ENCODE assay signal across 7 fruit fly cellular contexts in genomic region chr3L:18114038-18114926, dm6.
TF ChIP-seq lines count a peak whose summit lies in the region.

No protein-coding gene starts in this region.

- TF ChIP-seq CTCF in S2 (optimal IDR thresholded peaks at IDR 0.05; lab: Kevin White, UChicago) = peak; percentile 40 to 51
- peak; percentile 96 for TF ChIP-seq CTCF in whole organism, embryonic (GFP tag; optimal IDR thresholded peaks at IDR 0.05; lab: Kevin White, UChicago)

TF ChIP-seq in Kc167, 6 proteins besides CTCF, POLR2A, EP300 and RAD21:
- TF ChIP-seq h (optimal IDR thresholded peaks at IDR 0.05; lab: Kevin White, UChicago) (peak; percentile 90), psq (optimal IDR thresholded peaks at IDR 0.05; lab: Kevin White, UChicago) (no peak)

TF ChIP-seq in whole organism, adult, 20 proteins besides CTCF, POLR2A, EP300 and RAD21 (continues in another document):
- no peak for TF ChIP-seq kay (GFP tag; lab: Kevin White, UChicago; ENCODE audit: borderline replicate concordance)
- no peak for TF ChIP-seq CG5204 (GFP tag; optimal IDR thresholded peaks at IDR 0.05; lab: Kevin White, UChicago)
- TF ChIP-seq CG12768 (GFP tag; optimal IDR thresholded peaks at IDR 0.05; lab: Kevin White, UChicago) = peak; percentile 64
- peak; percentile 13 for TF ChIP-seq Hr96 (GFP tag; optimal IDR thresholded peaks at IDR 0.05; lab: Kevin White, UChicago)
- peak; percentile 37 for TF ChIP-seq pad (GFP tag; optimal IDR thresholded peaks at IDR 0.05; lab: Kevin White, UChicago)
- TF ChIP-seq Crg-1 (GFP tag; optimal IDR thresholded peaks at IDR 0.05; lab: Kevin White, UChicago) = peak; percentile 52
- peak; percentile 75 for TF ChIP-seq CG11617 (GFP tag; optimal IDR thresholded peaks at IDR 0.05; lab: Kevin White, UChicago)
- no peak for TF ChIP-seq toe (GFP tag; optimal IDR thresholded peaks at IDR 0.05; lab: Kevin White, UChicago)
- TF ChIP-seq Clk (GFP tag; optimal IDR thresholded peaks at IDR 0.05; lab: Kevin White, UChicago) = no peak
- TF ChIP-seq CG7101 (tag; optimal IDR thresholded peaks at IDR 0.05; lab: Kevin White, UChicago) = peak; percentile 52
- peak; percentile 79 for TF ChIP-seq bab1 (GFP tag; optimal IDR thresholded peaks at IDR 0.05; lab: Kevin White, UChicago)
- no peak for TF ChIP-seq CG1620 (GFP tag; optimal IDR thresholded peaks at IDR 0.05; lab: Kevin White, UChicago)
- no peak for TF ChIP-seq tj (GFP tag; optimal IDR thresholded peaks at IDR 0.05; lab: Kevin White, UChicago)
- TF ChIP-seq cnc (optimal IDR thresholded peaks at IDR 0.05; lab: Kevin White, UChicago) = peak; percentile 31 to 85
- TF ChIP-seq CG14711 (tag; optimal IDR thresholded peaks at IDR 0.05; lab: Kevin White, UChicago) = peak; percentile 45
- TF ChIP-seq ovo (GFP tag; optimal IDR thresholded peaks at IDR 0.05; lab: Kevin White, UChicago) = no peak
- TF ChIP-seq CG33017 (tag; optimal IDR thresholded peaks at IDR 0.05; lab: Kevin White, UChicago) = peak; percentile 64
- TF ChIP-seq CG7045 (GFP tag; optimal IDR thresholded peaks at IDR 0.05; lab: Kevin White, UChicago) = no peak

TF ChIP-seq in whole organism, embryonic, 481 proteins besides CTCF, POLR2A, EP300 and RAD21 (continues in another document):
- TF ChIP-seq CG17802 (tag; optimal IDR thresholded peaks at IDR 0.05; lab: Kevin White, UChicago) (no peak), mirr (GFP tag; optimal IDR thresholded peaks at IDR 0.05; lab: Kevin White, UChicago) (peak; percentile 31), CG10543 (GFP tag; optimal IDR thresholded peaks at IDR 0.05; lab: Kevin White, UChicago) (peak; percentile 68), CG32532 (GFP tag; IDR thresholded peaks at IDR 0.05; lab: Robert Waterston, UW) (peak; percentile 77), amos (GFP tag; IDR thresholded peaks at IDR 0.05; lab: Robert Waterston, UW; ENCODE audit: partially characterized antibody) (no peak; the same call in 1 of the 2 replicates), HLH4C (GFP tag; IDR thresholded peaks at IDR 0.05; lab: Robert Waterston, UW; ENCODE audit: partially characterized antibody) (peak; percentile 15; the same call in 1 of the 3 replicates), CG17361 (GFP tag; IDR thresholded peaks at IDR 0.05; lab: Robert Waterston, UW) (peak; percentile 80; the same call in 2 of the 3 replicates), schlank (tag; optimal IDR thresholded peaks at IDR 0.05; lab: Kevin White, UChicago) (no peak), CG18619 (GFP tag; optimal IDR thresholded peaks at IDR 0.05; lab: Kevin White, UChicago) (peak; percentile 15), CG2129 (GFP tag; IDR thresholded peaks at IDR 0.05; lab: Robert Waterston, UW; ENCODE audit: partially characterized antibody) (no peak), Sry-δ (GFP tag; optimal IDR thresholded peaks at IDR 0.05; lab: Kevin White, UChicago) (peak; percentile 24), Drgx (GFP tag; IDR thresholded peaks at IDR 0.05; lab: Robert Waterston, UW) (peak; percentile 13; the same call in 1 of the 2 replicates), crc (GFP tag; optimal IDR thresholded peaks at IDR 0.05; lab: Kevin White, UChicago) (no peak), ftz-f1 (GFP tag; optimal IDR thresholded peaks at IDR 0.05; lab: Kevin White, UChicago) (peak; percentile 61), Atf-2 (GFP tag; optimal IDR thresholded peaks at IDR 0.05; lab: Kevin White, UChicago) (no peak), CG1529 (GFP tag; optimal IDR thresholded peaks at IDR 0.05; lab: Kevin White, UChicago) (peak; percentile 53)

TF ChIP-seq in whole organism, prepupa, 60 proteins besides CTCF, POLR2A, EP300 and RAD21 (continues in another document):
- TF ChIP-seq CG8119 (GFP tag; IDR thresholded peaks at IDR 0.05; lab: Robert Waterston, UW) (no peak), Ets96B (tag; optimal IDR thresholded peaks at IDR 0.05; lab: Kevin White, UChicago) (peak; percentile 51), dsx (GFP tag; optimal IDR thresholded peaks at IDR 0.05; lab: Kevin White, UChicago; ENCODE audit: poor library complexity, severe bottlenecking) (peak; percentile 18), Hr4 (GFP tag; optimal IDR thresholded peaks at IDR 0.05; lab: Kevin White, UChicago) (peak; percentile 42), fkh (GFP tag; optimal IDR thresholded peaks at IDR 0.05; lab: Kevin White, UChicago) (no peak), CG1621 (tag; optimal IDR thresholded peaks at IDR 0.05; lab: Kevin White, UChicago) (no peak), lz (GFP tag; optimal IDR thresholded peaks at IDR 0.05; lab: Kevin White, UChicago) (peak; percentile 45), CG6163 (GFP tag; IDR thresholded peaks at IDR 0.05; lab: Robert Waterston, UW) (peak; percentile 62; the same call in 1 of the 3 replicates), Sox14 (GFP tag; optimal IDR thresholded peaks at IDR 0.05; lab: Kevin White, UChicago) (peak; percentile 39), CG32006 (GFP tag; optimal IDR thresholded peaks at IDR 0.05; lab: Kevin White, UChicago) (peak; percentile 66), CG6808 (GFP tag; optimal IDR thresholded peaks at IDR 0.05; lab: Kevin White, UChicago) (peak; percentile 43), salr (GFP tag; optimal IDR thresholded peaks at IDR 0.05; lab: Kevin White, UChicago) (peak in 1 of 2 experiments; percentile 4), achi (GFP tag; optimal IDR thresholded peaks at IDR 0.05; lab: Kevin White, UChicago) (peak; percentile 61), CG8632 (GFP tag; optimal IDR thresholded peaks at IDR 0.05; lab: Kevin White, UChicago) (peak; percentile 71), acj6 (GFP tag; optimal IDR thresholded peaks at IDR 0.05; lab: Kevin White, UChicago) (peak; percentile 57), CG11294 (GFP tag; IDR thresholded peaks at IDR 0.05; lab: Robert Waterston, UW) (no peak), Lpt (GFP tag; optimal IDR thresholded peaks at IDR 0.05; lab: Kevin White, UChicago) (peak; percentile 14), OdsH (GFP tag; optimal IDR thresholded peaks at IDR 0.05; lab: Kevin White, UChicago) (peak; percentile 49)

TF ChIP-seq in whole organism, pupa, 21 proteins besides CTCF, POLR2A, EP300 and RAD21:
- TF ChIP-seq CG13204 (GFP tag; optimal IDR thresholded peaks at IDR 0.05; lab: Kevin White, UChicago) (no peak), CG10348 (GFP tag; IDR thresholded peaks at IDR 0.05; lab: Robert Waterston, UW) (no peak), CG15710 (tag; optimal IDR thresholded peaks at IDR 0.05; lab: Kevin White, UChicago) (peak; percentile 71), CG9948 (tag; optimal IDR thresholded peaks at IDR 0.05; lab: Kevin White, UChicago) (peak; percentile 63), CG8301 (tag; optimal IDR thresholded peaks at IDR 0.05; lab: Kevin White, UChicago) (peak; percentile 50), Pif1B (GFP tag; optimal IDR thresholded peaks at IDR 0.05; lab: Kevin White, UChicago) (peak; percentile 36), Snoo (tag; optimal IDR thresholded peaks at IDR 0.05; lab: Kevin White, UChicago) (no peak), CG4496 (GFP tag; IDR thresholded peaks at IDR 0.05; lab: Robert Waterston, UW) (no peak; the same call in 1 of the 3 replicates), rn (GFP tag; IDR thresholded peaks at IDR 0.05; lab: Robert Waterston, UW) (no peak), CG32121 (GFP tag; IDR thresholded peaks at IDR 0.05; lab: Robert Waterston, UW) (peak; percentile 33; the same call in 1 of the 2 replicates), CG8159 (tag; optimal IDR thresholded peaks at IDR 0.05; lab: Kevin White, UChicago) (peak; percentile 73), Ets98B (GFP tag; IDR thresholded peaks at IDR 0.05; lab: Robert Waterston, UW) (peak; percentile 27; the same call in 1 of the 2 replicates), EcR (GFP tag; optimal IDR thresholded peaks at IDR 0.05; lab: Kevin White, UChicago) (no peak), gl (tag; optimal IDR thresholded peaks at IDR 0.05; lab: Kevin White, UChicago) (no peak), fd96Ca (GFP tag; IDR thresholded peaks at IDR 0.05; lab: Robert Waterston, UW) (no peak), CG34367 (tag; optimal IDR thresholded peaks at IDR 0.05; lab: Kevin White, UChicago) (peak; percentile 35), CG12605 (GFP tag; IDR thresholded peaks at IDR 0.05; lab: Robert Waterston, UW) (no peak), D1 (tag; optimal IDR thresholded peaks at IDR 0.05; lab: Kevin White, UChicago) (peak; percentile 71), Pif1A (GFP tag; optimal IDR thresholded peaks at IDR 0.05; lab: Kevin White, UChicago) (no peak), CG17806 (tag; optimal IDR thresholded peaks at IDR 0.05; lab: Kevin White, UChicago) (peak; percentile 71), CG14655 (GFP tag; optimal IDR thresholded peaks at IDR 0.05; lab: Kevin White, UChicago) (no peak)

TF ChIP-seq in whole organism, wandering third instar larva, 38 proteins besides CTCF, POLR2A, EP300 and RAD21:
- TF ChIP-seq Jra (GFP tag; optimal IDR thresholded peaks at IDR 0.05; lab: Kevin White, UChicago) (peak; percentile 6), Hr83 (GFP tag; optimal IDR thresholded peaks at IDR 0.05; lab: Kevin White, UChicago; ENCODE audit: poor library complexity, severe bottlenecking) (peak; percentile 40), Abd-B (GFP tag; optimal IDR thresholded peaks at IDR 0.05; lab: Kevin White, UChicago) (no peak), tai (GFP tag; optimal IDR thresholded peaks at IDR 0.05; lab: Kevin White, UChicago) (no peak), foxo (GFP tag; optimal IDR thresholded peaks at IDR 0.05; lab: Kevin White, UChicago) (peak in 1 of 2 experiments; percentile 46), Hnf4 (GFP tag; optimal IDR thresholded peaks at IDR 0.05; lab: Kevin White, UChicago) (peak; percentile 31), dl (GFP tag; optimal IDR thresholded peaks at IDR 0.05; lab: Kevin White, UChicago; ENCODE audit: insufficient read depth in 1 of 2, partially characterized antibody in 2 of 2) (no peak), h (GFP tag; optimal IDR thresholded peaks at IDR 0.05; lab: Kevin White, UChicago) (peak; percentile 61), Myc (optimal IDR thresholded peaks at IDR 0.05; lab: Kevin White, UChicago) (no peak), Dif (GFP tag; optimal IDR thresholded peaks at IDR 0.05; lab: Kevin White, UChicago; ENCODE audit: partially characterized antibody) (peak; percentile 14), Mio (GFP tag; optimal IDR thresholded peaks at IDR 0.05; lab: Kevin White, UChicago) (no peak), brk (GFP tag; optimal IDR thresholded peaks at IDR 0.05; lab: Kevin White, UChicago) (no peak), br (GFP tag; optimal IDR thresholded peaks at IDR 0.05; lab: Kevin White, UChicago) (peak; percentile 54), OdsH (GFP tag; optimal IDR thresholded peaks at IDR 0.05; lab: Kevin White, UChicago) (peak; percentile 44), fru (GFP tag; optimal IDR thresholded peaks at IDR 0.05; lab: Kevin White, UChicago) (peak; percentile 22), psq (GFP tag; optimal IDR thresholded peaks at IDR 0.05; lab: Kevin White, UChicago) (no peak), dmrt93B (GFP tag; optimal IDR thresholded peaks at IDR 0.05; lab: Kevin White, UChicago) (no peak)
